Worm (Caenorhabditis elegans): Measurements from ENCODE around the gene glb-23.

glb-23 gene

DNA sequence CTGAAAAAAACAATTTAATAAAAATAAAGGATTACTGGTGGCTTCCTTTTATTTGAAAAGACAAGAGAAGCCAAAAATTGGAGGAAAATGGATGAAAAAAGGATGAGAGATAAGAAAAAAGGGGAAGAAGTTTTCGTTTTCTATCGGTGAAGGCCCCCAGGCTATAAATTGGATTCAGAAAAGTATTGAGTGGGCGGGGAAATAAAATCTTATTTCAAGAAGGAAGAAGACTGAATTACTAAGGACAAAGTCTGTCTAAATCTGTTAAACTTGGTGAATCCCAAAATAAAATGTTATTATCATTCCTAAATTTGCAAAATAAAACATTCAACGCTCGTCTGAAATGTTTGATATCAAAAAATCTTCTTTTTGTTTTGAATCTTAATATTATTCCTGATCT, 2.8 kb upstream of the glb-23 start:
- TF ChIP-seq C08G9.2 (tag; optimal IDR thresholded peaks at IDR 0.05) (no peak), npax-4 (tag; optimal IDR thresholded peaks at IDR 0.05) (no peak), ceh-18 (tag; optimal IDR thresholded peaks at IDR 0.05) (no peak), unc-42 (tag; optimal IDR thresholded peaks at IDR 0.05) (peak; percentile 66), eyg-1 (tag; optimal IDR thresholded peaks at IDR 0.05) (no peak), unc-86 (tag; optimal IDR thresholded peaks at IDR 0.05) (no peak), ceh-14 (tag; optimal IDR thresholded peaks at IDR 0.05) (no peak), pax-1 (tag; optimal IDR thresholded peaks at IDR 0.05) (no peak)

DNA sequence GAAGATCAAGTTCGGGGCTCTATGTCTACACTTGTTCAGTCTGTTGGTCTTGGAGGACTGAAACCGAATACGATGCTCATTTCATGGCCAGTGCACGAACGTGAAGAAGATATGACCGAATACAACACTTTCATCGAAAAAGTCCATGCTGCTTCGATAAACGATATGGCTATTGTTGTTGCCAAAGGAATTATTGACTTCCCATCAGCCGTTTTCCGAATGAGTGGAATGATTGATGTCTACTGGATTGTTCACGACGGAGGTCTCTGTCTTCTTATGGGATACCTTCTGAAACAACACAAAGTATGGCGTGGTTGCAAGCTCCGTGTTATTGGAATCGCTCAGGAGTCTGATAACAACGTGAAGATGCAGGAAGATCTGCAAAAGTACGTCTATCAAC, 3.1 kb downstream of the glb-23 start:
- TF ChIP-seq C38D4.7 (GFP tag; optimal IDR thresholded peaks at IDR 0.05) (no peak), pha-2 (tag; optimal IDR thresholded peaks at IDR 0.05) (no peak), ceh-30 (tag; optimal IDR thresholded peaks at IDR 0.05) (no peak), unc-86 (tag; optimal IDR thresholded peaks at IDR 0.05) (no peak), madf-2 (tag; optimal IDR thresholded peaks at IDR 0.05) (no peak), sox-4 (tag; optimal IDR thresholded peaks at IDR 0.05) (no peak), K09A11.1 (tag; optimal IDR thresholded peaks at IDR 0.05; ENCODE audit: insufficient read depth) (no peak), sdc-2 (tag; optimal IDR thresholded peaks at IDR 0.05) (no peak), lin-11 (tag; optimal IDR thresholded peaks at IDR 0.05) (no peak), ceh-6 (GFP tag; optimal IDR thresholded peaks at IDR 0.05) (no peak), tbx-7 (tag; optimal IDR thresholded peaks at IDR 0.05) (no peak), nhr-11 (tag; optimal IDR thresholded peaks at IDR 0.05) (no peak), gmeb-2 (tag; optimal IDR thresholded peaks at IDR 0.05) (no peak), ceh-24 (tag; optimal IDR thresholded peaks at IDR 0.05) (no peak)

DNA sequence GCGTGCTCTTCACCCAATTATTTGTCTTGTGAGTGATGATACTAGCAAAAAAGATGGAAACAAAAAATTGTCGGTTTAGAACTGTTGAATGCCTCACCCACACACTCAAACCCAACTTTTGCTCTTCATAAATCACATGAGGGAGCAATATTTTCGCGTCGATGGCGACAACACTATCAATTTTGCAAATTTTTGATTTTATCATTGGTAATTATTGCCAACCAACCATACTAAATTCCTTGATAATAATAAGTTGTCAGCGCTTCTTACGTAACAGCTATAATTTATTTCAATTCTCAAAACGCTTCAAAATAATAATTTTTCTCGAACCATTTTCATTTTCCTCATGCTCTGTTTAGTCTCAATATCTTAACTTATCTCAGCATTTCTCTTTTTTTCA, 6.5 kb downstream of the glb-23 start:
- no peak for TF ChIP-seq ceh-2 (tag; optimal IDR thresholded peaks at IDR 0.05)
- no peak for TF ChIP-seq nfya-1 (tag; optimal IDR thresholded peaks at IDR 0.05)
- TF ChIP-seq Y22D7AL.16 (tag; optimal IDR thresholded peaks at IDR 0.05) = no peak
- no peak for TF ChIP-seq fkh-6 (tag; optimal IDR thresholded peaks at IDR 0.05)
- TF ChIP-seq ama-1 (optimal IDR thresholded peaks at IDR 0.05) = no peak
- TF ChIP-seq unc-55 (GFP tag; optimal IDR thresholded peaks at IDR 0.05) = no peak
- TF ChIP-seq nhr-11 (tag; optimal IDR thresholded peaks at IDR 0.05) = no peak
- no peak for TF ChIP-seq ahr-1 (tag; optimal IDR thresholded peaks at IDR 0.05)
- TF ChIP-seq tbx-2 (tag; optimal IDR thresholded peaks at IDR 0.05) = no peak
- no peak for TF ChIP-seq dve-1 (tag; optimal IDR thresholded peaks at IDR 0.05)
- TF ChIP-seq ceh-31 (tag; optimal IDR thresholded peaks at IDR 0.05) = no peak
- TF ChIP-seq T23F11.4 (GFP tag; optimal IDR thresholded peaks at IDR 0.05) = no peak
- TF ChIP-seq hlh-6 (tag; optimal IDR thresholded peaks at IDR 0.05) = no peak
- TF ChIP-seq K02D7.2 (tag; optimal IDR thresholded peaks at IDR 0.05) = no peak
- no peak for TF ChIP-seq ceh-30 (tag; optimal IDR thresholded peaks at IDR 0.05)
- TF ChIP-seq rnt-1 (tag; optimal IDR thresholded peaks at IDR 0.05) = no peak
- TF ChIP-seq ceh-14 (tag; optimal IDR thresholded peaks at IDR 0.05) = no peak
- TF ChIP-seq pha-4 (tag; optimal IDR thresholded peaks at IDR 0.05) = no peak
- TF ChIP-seq hlh-8 (tag; optimal IDR thresholded peaks at IDR 0.05) = no peak

DNA sequence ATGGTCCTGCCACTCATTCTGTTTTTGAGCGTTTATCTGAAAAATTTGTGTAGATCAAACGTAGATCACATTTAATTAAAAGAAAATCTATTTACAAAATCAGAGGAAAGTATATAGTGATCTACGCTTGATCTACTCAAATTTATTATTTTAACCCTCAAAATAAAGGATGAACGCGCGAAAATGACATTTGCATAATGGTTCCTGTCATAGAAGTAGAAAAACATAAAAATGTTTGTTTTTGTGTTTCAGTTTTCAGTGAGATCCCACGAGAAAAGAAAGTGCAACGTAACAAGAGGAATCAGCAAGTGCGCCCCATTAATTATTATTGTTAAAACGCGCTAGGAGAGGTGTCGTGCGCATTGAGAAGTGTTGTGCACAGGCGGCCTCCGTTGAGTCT, 8.0 kb downstream of the glb-23 start:
- TF ChIP-seq eyg-1 (tag; optimal IDR thresholded peaks at IDR 0.05) (no peak), F13H6.1 (tag; optimal IDR thresholded peaks at IDR 0.05) (no peak), che-1 (tag; optimal IDR thresholded peaks at IDR 0.05) (no peak), mec-3 (tag; optimal IDR thresholded peaks at IDR 0.05; ENCODE audit: borderline replicate concordance) (no peak), ceh-24 (tag; optimal IDR thresholded peaks at IDR 0.05) (no peak), ceh-22 (tag; optimal IDR thresholded peaks at IDR 0.05) (no peak), hlh-30 (tag; optimal IDR thresholded peaks at IDR 0.05; ENCODE audit: insufficient read depth) (no peak), lim-6 (tag; optimal IDR thresholded peaks at IDR 0.05) (no peak), tbx-7 (tag; optimal IDR thresholded peaks at IDR 0.05) (no peak), sdc-2 (tag; optimal IDR thresholded peaks at IDR 0.05) (no peak), lin-11 (tag; optimal IDR thresholded peaks at IDR 0.05) (no peak), ceh-2 (tag; optimal IDR thresholded peaks at IDR 0.05) (no peak), hlh-15 (tag; optimal IDR thresholded peaks at IDR 0.05) (no peak), fkh-10 (GFP tag; optimal IDR thresholded peaks at IDR 0.05) (no peak), pat-9 (tag; optimal IDR thresholded peaks at IDR 0.05) (no peak), tbx-2 (tag; optimal IDR thresholded peaks at IDR 0.05) (no peak), ahr-1 (tag; optimal IDR thresholded peaks at IDR 0.05) (no peak), elt-2 (tag; optimal IDR thresholded peaks at IDR 0.05) (no peak), nfya-1 (tag; optimal IDR thresholded peaks at IDR 0.05) (no peak)
